Worm (Caenorhabditis elegans) whole organism, L3 larva: Measurements from ENCODE around the gene scl-9.

Source experiments
- aly-2 ChIP-seq: fragments of 150-350 bp; optimal IDR thresholded peaks from 2 replicates; lab custom pipeline; 2014; ENCODE audit warnings: missing biosample characterization, missing genetic modification characterization
- ceh-82 ChIP-seq: fragments of 150-350 bp; optimal IDR thresholded peaks from 2 replicates; lab custom pipeline; 2014; ENCODE audit warnings: missing biosample characterization, missing genetic modification characterization
- elt-1 ChIP-seq: fragments of 150-350 bp; optimal IDR thresholded peaks from 2 replicates; lab custom pipeline; 2014; ENCODE audit warnings: missing biosample characterization, missing genetic modification characterization
- fkh-10 ChIP-seq: sonication (generic microtip); optimal IDR thresholded peaks from 2 replicates; lab custom pipeline; 2017; ENCODE audit warnings: missing biosample characterization, missing genetic modification reagents, missing genetic modification characterization
- fkh-2 ChIP-seq: fragments of 150-350 bp; optimal IDR thresholded peaks from 2 replicates; lab custom pipeline; 2014; ENCODE audit warnings: missing biosample characterization, missing genetic modification reagents, missing genetic modification characterization
- fos-1 ChIP-seq: fragments of 150-350 bp; optimal IDR thresholded peaks from 2 replicates; lab custom pipeline; 2014; ENCODE audit warnings: missing biosample characterization, missing genetic modification characterization
- mdl-1 ChIP-seq: fragments of 150-350 bp; optimal IDR thresholded peaks from 2 replicates; lab custom pipeline; 2014; ENCODE audit warnings: missing biosample characterization, missing genetic modification characterization
- nfya-1 ChIP-seq: sonication (generic microtip); optimal IDR thresholded peaks from 2 replicates; lab custom pipeline; 2017; ENCODE audit warnings: missing genetic modification characterization, mild to moderate bottlenecking, missing compliant biosample characterization, antibody characterized with exemption, moderate library complexity; ENCODE audit not compliant: insufficient read depth
- nhr-43 ChIP-seq: sonication (generic microtip); optimal IDR thresholded peaks from 2 replicates; lab custom pipeline; 2016; ENCODE audit warnings: mild to moderate bottlenecking, missing genetic modification characterization, missing compliant biosample characterization; ENCODE audit not compliant: poor library complexity, severe bottlenecking
- nhr-67 ChIP-seq: fragments of 150-350 bp; optimal IDR thresholded peaks from 2 replicates; lab custom pipeline; 2014; ENCODE audit warnings: missing biosample characterization, missing genetic modification characterization
- pqm-1 ChIP-seq: fragments of 150-350 bp; optimal IDR thresholded peaks from 2 replicates; lab custom pipeline; 2017; ENCODE audit warnings: missing biosample characterization, missing genetic modification characterization, inconsistent platforms
- sea-2 ChIP-seq: fragments of 150-350 bp; sonication (generic microtip); optimal IDR thresholded peaks from 4 replicates; lab custom pipeline; 2014; ENCODE audit warnings: missing biosample characterization, missing genetic modification reagents, missing genetic modification characterization

- TF ChIP-seq nhr-67 (tag; lab: Kevin White, UChicago) = no peak
- TF ChIP-seq nfya-1 (tag; lab: Kevin White, UChicago) = no peak
- TF ChIP-seq nhr-43 = no peak
- TF ChIP-seq sea-2 (GFP tag; lab: Kevin White, UChicago) = no peak
- TF ChIP-seq ceh-82 (tag; lab: Kevin White, UChicago) = no peak
- no peak for TF ChIP-seq fkh-10 (GFP tag; lab: Kevin White, UChicago)
- TF ChIP-seq fos-1 = no peak
- no peak for TF ChIP-seq aly-2
- no peak for TF ChIP-seq elt-1 (tag; lab: Kevin White, UChicago)
- TF ChIP-seq mdl-1 = no peak
- no peak for TF ChIP-seq pqm-1 (tag; lab: Kevin White, UChicago)
- TF ChIP-seq fkh-2 (tag; lab: Kevin White, UChicago) = no peak
Measured at ce11 chrIV:13036835-13037234, 10.1 kb upstream of the scl-9 start.
